Fruit fly (Drosophila melanogaster) whole organism, embryonic: ENCODE data around the gene ppk20.

Experiments used
- Atf-2 ChIP-seq: fragments of 200-800 bp; sonication (Bioruptor generic); optimal IDR thresholded peaks from 2 replicates; lab custom pipeline; 2016; ENCODE audit warnings: missing biosample characterization, missing genetic modification characterization
- BEAF-32 ChIP-seq: fragments of 200-800 bp; sonication (Bioruptor generic); optimal IDR thresholded peaks from 3 replicates; lab custom pipeline; 2017; ENCODE audit warnings: missing biosample characterization, missing genetic modification characterization, mild to moderate bottlenecking, moderate library complexity, missing genetic modification reagents
- CG10147 ChIP-seq: fragments of 200-800 bp; sonication (Bioruptor generic); optimal IDR thresholded peaks from 2 replicates; lab custom pipeline; 2019; ENCODE audit warnings: missing biosample characterization, mild to moderate bottlenecking, missing genetic modification characterization, moderate library complexity
- CG10431 ChIP-seq: fragments of 200-800 bp; sonication (Bioruptor generic); optimal IDR thresholded peaks from 3 replicates; lab custom pipeline; 2018; ENCODE audit warnings: missing biosample characterization, mild to moderate bottlenecking, missing genetic modification characterization
- CG11456 ChIP-seq: fragments of 200-800 bp; sonication (Bioruptor generic); IDR thresholded peaks from 3 replicates; pipeline ENCODE4 v1.3.6; 2022; ENCODE audit warnings: missing biosample characterization, missing genetic modification characterization
- CG11723 ChIP-seq: fragments of 200-800 bp; sonication (Bioruptor generic); optimal IDR thresholded peaks from 2 replicates; lab custom pipeline; 2017; ENCODE audit warnings: missing biosample characterization, mild to moderate bottlenecking, missing genetic modification characterization
- CG13624 ChIP-seq: fragments of 200-800 bp; sonication (Bioruptor generic); optimal IDR thresholded peaks from 2 replicates; lab custom pipeline; 2016; ENCODE audit warnings: missing biosample characterization, missing genetic modification characterization
- CG16863 ChIP-seq: fragments of 200-800 bp; sonication (Bioruptor generic); optimal IDR thresholded peaks from 3 replicates; lab custom pipeline; 2016; ENCODE audit warnings: missing biosample characterization, missing genetic modification characterization
- CG2202 ChIP-seq: fragments of 200-800 bp; sonication (Bioruptor generic); optimal IDR thresholded peaks from 2 replicates; lab custom pipeline; 2018; ENCODE audit warnings: missing biosample characterization, mild to moderate bottlenecking, missing genetic modification characterization
- CG31365 ChIP-seq: fragments of 200-800 bp; sonication (Bioruptor generic); optimal IDR thresholded peaks from 2 replicates; lab custom pipeline; 2018; ENCODE audit warnings: missing biosample characterization, mild to moderate bottlenecking, missing genetic modification characterization
- CG43689 ChIP-seq: fragments of 200-800 bp; sonication (Bioruptor generic); IDR thresholded peaks from 2 replicates; pipeline ENCODE4 v1.3.6; 2022; ENCODE audit warnings: missing biosample characterization, missing genetic modification characterization
- CG4424 ChIP-seq: fragments of 200-800 bp; sonication (Bioruptor generic); optimal IDR thresholded peaks from 3 replicates; lab custom pipeline; 2016; ENCODE audit warnings: missing biosample characterization, missing genetic modification characterization
- CG5245 ChIP-seq: fragments of 200-800 bp; sonication (Bioruptor generic); optimal IDR thresholded peaks from 3 replicates; lab custom pipeline; 2016; ENCODE audit warnings: missing biosample characterization, missing genetic modification characterization
- CG7786 ChIP-seq: fragments of 200-800 bp; sonication (Bioruptor generic); optimal IDR thresholded peaks from 2 replicates; lab custom pipeline; 2016; ENCODE audit warnings: missing biosample characterization, missing genetic modification characterization
- CG8388 ChIP-seq: fragments of 200-800 bp; sonication (Bioruptor generic); optimal IDR thresholded peaks from 2 replicates; lab custom pipeline; 2019; ENCODE audit warnings: missing biosample characterization, mild to moderate bottlenecking, missing genetic modification characterization, moderate library complexity
- CG8924 ChIP-seq: fragments of 200-800 bp; optimal IDR thresholded peaks from 3 replicates; lab custom pipeline; 2019; ENCODE audit warnings: missing biosample characterization, mild to moderate bottlenecking, missing genetic modification characterization, moderate library complexity
- CG9876 ChIP-seq: fragments of 200-800 bp; sonication (Bioruptor generic); optimal IDR thresholded peaks from 2 replicates; lab custom pipeline; 2016; ENCODE audit warnings: missing biosample characterization, missing genetic modification characterization
- Dbx ChIP-seq: fragments of 200-800 bp; sonication (Bioruptor generic); IDR thresholded peaks from 3 replicates; pipeline ENCODE4 v1.3.6; 2022; ENCODE audit warnings: missing biosample characterization, missing genetic modification characterization
- Dip3 ChIP-seq: fragments of 200-800 bp; sonication (Bioruptor generic); optimal IDR thresholded peaks from 3 replicates; lab custom pipeline; 2016; ENCODE audit warnings: missing biosample characterization, missing genetic modification characterization
- Dp ChIP-seq: fragments of 200-800 bp; sonication (Bioruptor generic); optimal IDR thresholded peaks from 2 replicates; lab custom pipeline; 2018; ENCODE audit warnings: missing biosample characterization, mild to moderate bottlenecking, missing genetic modification characterization, moderate library complexity
- HHEX ChIP-seq: fragments of 200-800 bp; sonication (Bioruptor generic); optimal IDR thresholded peaks from 3 replicates; lab custom pipeline; 2017; ENCODE audit warnings: missing biosample characterization, mild to moderate bottlenecking, missing genetic modification characterization, missing genetic modification reagents
- Hey ChIP-seq: fragments of 200-800 bp; sonication (Bioruptor generic); optimal IDR thresholded peaks from 3 replicates; lab custom pipeline; 2018; ENCODE audit warnings: missing biosample characterization, mild to moderate bottlenecking, missing genetic modification characterization
- Jarid2 ChIP-seq: fragments of 200-800 bp; sonication (Bioruptor generic); optimal IDR thresholded peaks from 3 replicates; lab custom pipeline; 2017; ENCODE audit warnings: mild to moderate bottlenecking, missing biosample characterization, missing genetic modification reagents, missing genetic modification characterization
- Lhr ChIP-seq: fragments of 200-800 bp; sonication (Bioruptor generic); optimal IDR thresholded peaks from 3 replicates; lab custom pipeline; 2017; ENCODE audit warnings: mild to moderate bottlenecking, missing biosample characterization, missing genetic modification reagents, missing genetic modification characterization
- MBD-R2 ChIP-seq: fragments of 200-800 bp; sonication (Bioruptor generic); IDR thresholded peaks from 2 replicates; pipeline ENCODE4 v1.3.6; 2022; ENCODE audit warnings: missing biosample characterization, missing genetic modification characterization
- Med ChIP-seq: fragments of 200-800 bp; sonication (Bioruptor generic); peaks from one replicate; lab custom pipeline; 2016; ENCODE audit warnings: missing biosample characterization, missing genetic modification characterization, mild to moderate bottlenecking, inconsistent platforms, moderate library complexity
- PHDP ChIP-seq: fragments of 200-800 bp; sonication (Bioruptor generic); optimal IDR thresholded peaks from 3 replicates; lab custom pipeline; 2018; ENCODE audit warnings: missing biosample characterization, mild to moderate bottlenecking, missing genetic modification characterization, moderate library complexity
- Ravus ChIP-seq: fragments of 200-800 bp; sonication (Bioruptor generic); IDR thresholded peaks from 2 replicates; pipeline ENCODE4 v1.3.6; 2022; ENCODE audit warnings: missing biosample characterization, missing genetic modification characterization
- Taf1 ChIP-seq: fragments of 200-800 bp; sonication (Bioruptor generic); IDR thresholded peaks from 2 replicates; pipeline ENCODE4 v1.3.6; 2022; ENCODE audit warnings: missing biosample characterization, missing genetic modification characterization
- Vsx1 ChIP-seq: fragments of 200-800 bp; sonication (Bioruptor generic); optimal IDR thresholded peaks from 2 replicates; lab custom pipeline; 2017; ENCODE audit warnings: missing biosample characterization, mild to moderate bottlenecking, missing genetic modification characterization, missing genetic modification reagents
- YL-1 ChIP-seq: fragments of 200-800 bp; sonication (Bioruptor generic); optimal IDR thresholded peaks from 3 replicates; lab custom pipeline; 2017; ENCODE audit warnings: missing biosample characterization, mild to moderate bottlenecking, missing genetic modification characterization
- ab ChIP-seq: fragments of 200-800 bp; sonication (Bioruptor generic); optimal IDR thresholded peaks from 2 replicates; lab custom pipeline; 2016; ENCODE audit warnings: missing biosample characterization, missing genetic modification characterization
- aop ChIP-seq: fragments of 200-800 bp; sonication (Bioruptor generic); IDR thresholded peaks from 2 replicates; pipeline ENCODE4 v1.3.6; 2022; ENCODE audit warnings: missing biosample characterization, missing genetic modification characterization
- ap ChIP-seq: fragments of 200-800 bp; sonication (Bioruptor generic); IDR thresholded peaks from 2 replicates; pipeline ENCODE4 v1.3.6; 2022; ENCODE audit warnings: missing biosample characterization, missing genetic modification characterization
- ase ChIP-seq: fragments of 200-800 bp; sonication (Bioruptor generic); IDR thresholded peaks from 3 replicates; pipeline ENCODE4 v1.3.6; 2022; ENCODE audit warnings: missing biosample characterization, missing genetic modification characterization
- ato ChIP-seq: fragments of 200-800 bp; sonication (Bioruptor generic); IDR thresholded peaks from 2 replicates; pipeline ENCODE4 v1.3.6; 2022; ENCODE audit warnings: missing biosample characterization, missing genetic modification characterization; ENCODE audit not compliant: partially characterized antibody
- bowl ChIP-seq: fragments of 200-800 bp; sonication (Bioruptor generic); IDR thresholded peaks from 2 replicates; pipeline ENCODE4 v1.3.6; 2022; ENCODE audit warnings: missing biosample characterization, missing genetic modification characterization
- bsh ChIP-seq, 2 experiments: fragments of 200-800 bp; sonication (Bioruptor generic); optimal IDR thresholded peaks; 2 replicates each; lab custom pipeline; 2017 to 2018; ENCODE audit warnings: mild to moderate bottlenecking in 2 of 2, missing biosample characterization in 2 of 2, missing genetic modification characterization in 2 of 2, moderate library complexity in 1 of 2
- crol ChIP-seq: fragments of 200-800 bp; sonication (Bioruptor generic); IDR thresholded peaks from 2 replicates; pipeline ENCODE4 v1.3.6; 2022; ENCODE audit warnings: missing biosample characterization, missing genetic modification characterization
- disco-r ChIP-seq: fragments of 200-800 bp; sonication (Bioruptor generic); optimal IDR thresholded peaks from 2 replicates; lab custom pipeline; 2016; ENCODE audit warnings: missing biosample characterization, missing genetic modification characterization
- ham ChIP-seq: fragments of 200-800 bp; sonication (Bioruptor generic); IDR thresholded peaks from 2 replicates; pipeline ENCODE4 v1.3.6; 2022; ENCODE audit warnings: missing biosample characterization, missing genetic modification characterization
- lbe ChIP-seq: fragments of 200-800 bp; sonication (Bioruptor generic); optimal IDR thresholded peaks from 2 replicates; lab custom pipeline; 2016; ENCODE audit warnings: missing biosample characterization, mild to moderate bottlenecking, missing genetic modification characterization
- nmo ChIP-seq: fragments of 200-800 bp; sonication (Bioruptor generic); optimal IDR thresholded peaks from 2 replicates; lab custom pipeline; 2018; ENCODE audit warnings: missing biosample characterization, mild to moderate bottlenecking, missing genetic modification characterization, moderate library complexity
- org-1 ChIP-seq: fragments of 200-800 bp; sonication (Bioruptor generic); optimal IDR thresholded peaks from 2 replicates; lab custom pipeline; 2017; ENCODE audit warnings: missing biosample characterization, missing genetic modification characterization
- p53 ChIP-seq: fragments of 200-800 bp; sonication (Bioruptor generic); optimal IDR thresholded peaks from 2 replicates; lab custom pipeline; 2016; ENCODE audit warnings: missing biosample characterization, missing genetic modification characterization
- pho ChIP-seq: fragments of 200-800 bp; sonication (Bioruptor generic); optimal IDR thresholded peaks from 2 replicates; lab custom pipeline; 2016; ENCODE audit warnings: missing biosample characterization, missing genetic modification characterization
- pros ChIP-seq: fragments of 200-800 bp; sonication (Bioruptor generic); optimal IDR thresholded peaks from 3 replicates; lab custom pipeline; 2019; ENCODE audit warnings: missing biosample characterization, mild to moderate bottlenecking, missing genetic modification characterization, moderate library complexity
- schlank ChIP-seq: fragments of 200-800 bp; sonication (Bioruptor generic); optimal IDR thresholded peaks from 2 replicates; lab custom pipeline; 2018; ENCODE audit warnings: missing biosample characterization, mild to moderate bottlenecking, missing genetic modification characterization
- slp2 ChIP-seq: fragments of 200-800 bp; sonication (Bioruptor generic); optimal IDR thresholded peaks from 2 replicates; lab custom pipeline; 2016; ENCODE audit warnings: missing biosample characterization, missing genetic modification characterization
- twi ChIP-seq: fragments of 200-800 bp; optimal IDR thresholded peaks from 2 replicates; lab custom pipeline; 2019; ENCODE audit warnings: missing biosample characterization, mild to moderate bottlenecking, missing genetic modification characterization, moderate library complexity
- yki ChIP-seq: fragments of >200 bp; optimal IDR thresholded peaks from 3 replicates; lab custom pipeline; 2018

Gene ppk20

DNA sequence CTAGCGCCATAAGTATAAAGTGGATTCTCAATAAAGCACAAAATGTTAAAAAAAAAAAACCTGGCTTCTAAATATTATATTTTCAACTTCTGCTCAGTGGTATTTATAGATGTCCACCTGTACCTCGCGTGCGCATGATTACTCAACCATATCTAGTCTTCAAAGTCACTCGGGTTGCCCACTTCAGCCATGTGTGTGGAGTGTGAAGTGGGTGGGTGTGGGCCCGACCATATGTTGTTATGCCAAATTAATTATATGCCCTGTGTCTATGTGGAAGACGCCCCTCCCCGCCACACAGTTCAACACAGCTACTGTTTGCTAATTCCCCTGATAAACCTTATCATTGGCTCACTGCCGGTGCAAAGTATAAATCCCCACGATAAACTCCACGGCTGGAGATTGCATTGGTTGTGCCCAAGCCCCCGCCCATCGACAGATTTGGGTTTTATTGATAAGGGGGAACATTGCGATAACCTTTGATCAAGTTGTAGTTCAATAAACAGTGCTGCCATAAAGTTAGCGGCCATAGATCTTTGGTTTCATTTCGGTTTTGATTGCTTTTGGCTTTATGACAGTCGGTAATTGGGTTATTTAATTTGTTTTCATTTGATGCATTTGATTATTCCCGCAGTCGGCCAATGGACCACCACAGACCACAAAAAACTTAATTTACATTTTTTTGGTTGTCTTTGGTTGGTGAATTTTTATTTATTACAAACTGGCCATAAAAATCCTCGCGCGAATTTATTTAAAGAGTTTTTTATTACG is 47.8 kb downstream of the ppk20 start (continued):
- TF ChIP-seq CG31365 (tag; lab: Kevin White, UChicago) (no peak), Jarid2 (GFP tag; lab: Kevin White, UChicago) (no peak), pho (no peak), Dbx (GFP tag; lab: Robert Waterston, UW) (0 out of 3 replicates have a peak, but pooled peaks have one; percentile 20), CG43689 (GFP tag; lab: Robert Waterston, UW) (no peak), ap (no peak), Lhr (GFP tag; lab: Kevin White, UChicago) (no peak), nmo (GFP tag; lab: Kevin White, UChicago) (no peak), PHDP (tag; lab: Kevin White, UChicago) (no peak), bowl (no peak), CG9876 (GFP tag; lab: Kevin White, UChicago) (no peak), lbe (no peak), pros (no peak), CG10431 (GFP tag; lab: Kevin White, UChicago) (no peak), Ravus (GFP tag; lab: Robert Waterston, UW) (no peak), YL-1 (no peak), CG13624 (GFP tag; lab: Kevin White, UChicago) (no peak), aop (GFP tag; lab: Robert Waterston, UW) (no peak), schlank (tag; lab: Kevin White, UChicago) (no peak), CG11723 (no peak), CG16863 (GFP tag; lab: Kevin White, UChicago) (no peak), disco-r (GFP tag; lab: Kevin White, UChicago) (no peak), slp2 (no peak), BEAF-32 (GFP tag; lab: Kevin White, UChicago) (no peak), p53 (GFP tag; lab: Kevin White, UChicago) (no peak), twi (tag; lab: Kevin White, UChicago) (peak; percentile 34), Taf1 (no peak), yki (lab: Kevin White, UChicago) (no peak), Med (peak; percentile 74), MBD-R2 (GFP tag; lab: Robert Waterston, UW) (no peak), ham (GFP tag; lab: Robert Waterston, UW) (no peak), CG8924 (tag; lab: Kevin White, UChicago) (no peak), Dip3 (GFP tag; lab: Kevin White, UChicago) (no peak), Atf-2 (GFP tag; lab: Kevin White, UChicago) (no peak), CG2202 (tag; lab: Kevin White, UChicago) (no peak), CG11456 (GFP tag; lab: Robert Waterston, UW) (no peak), CG8388 (peak; percentile 81), Vsx1 (GFP tag; lab: Kevin White, UChicago) (peak; percentile 16), Hey (tag; lab: Kevin White, UChicago) (peak; percentile 71), Dp (GFP tag; lab: Kevin White, UChicago) (no peak), bsh (GFP tag; optimal IDR thresholded peaks at IDR 0.05; lab: Kevin White, UChicago) (no peak), org-1 (GFP tag; lab: Kevin White, UChicago) (no peak), ase (GFP tag; lab: Robert Waterston, UW) (no peak), CG5245 (GFP tag; lab: Kevin White, UChicago) (no peak), ato (no peak), CG4424 (no peak), crol (GFP tag; lab: Robert Waterston, UW) (peak; percentile 46), HHEX (GFP tag; lab: Kevin White, UChicago) (peak; percentile 16), CG7786 (no peak), ab (no peak), CG10147 (no peak)
